Fruit fly (Drosophila melanogaster) whole organism: Measurements from ENCODE around the gene CG32087.

Source experiments
- CG8478 ChIP-seq: fragments of >200 bp; optimal IDR thresholded peaks from 2 replicates; lab custom pipeline; 2018; ENCODE audit warnings: inconsistent platforms
- Dll ChIP-seq: fragments of >200 bp; optimal IDR thresholded peaks from 2 replicates; lab custom pipeline; 2017
- EcR ChIP-seq, 2 experiments: fragments of >200 bp; optimal IDR thresholded peaks; 2 replicates each; lab custom pipeline; 2017; ENCODE audit warnings: missing biosample characterization in 2 of 2, missing genetic modification characterization in 2 of 2, missing genetic modification reagents in 2 of 2
- pan ChIP-seq: fragments of >200 bp; optimal IDR thresholded peaks from 2 replicates; lab custom pipeline; 2017
- psq ChIP-seq: fragments of >200 bp; optimal IDR thresholded peaks from 2 replicates; lab custom pipeline; 2017
- usp ChIP-seq: fragments of >200 bp; optimal IDR thresholded peaks from 2 replicates; lab custom pipeline; 2017; ENCODE audit warnings: missing biosample characterization, missing genetic modification characterization, mixed read lengths

The CG32087 gene

dm6 chr3L:11776731-11777130 lies 44.8 kb downstream of the CG32087 start, which contains the start of gene CG14131:
Gene CG14131 (plus strand): TSS chr3L:11777073.
- TF ChIP-seq EcR (GFP tag; optimal IDR thresholded peaks at IDR 0.05; lab: Kevin White, UChicago), result no peak
- TF ChIP-seq pan (lab: Kevin White, UChicago), result no peak
- no peak for TF ChIP-seq usp
- no peak for TF ChIP-seq CG8478 (lab: Kevin White, UChicago)
- TF ChIP-seq Dll (lab: Kevin White, UChicago), result no peak
- no peak for TF ChIP-seq psq

dm6 chr3L:11777348-11777958 lies 45.5 kb downstream of the CG32087 start:
- TF ChIP-seq CG8478 (lab: Kevin White, UChicago) (no peak), Dll (lab: Kevin White, UChicago) (no peak), usp (no peak)
